Fruit fly (Drosophila melanogaster): ENCODE results near the gene CG14621.

CG14621 gene

DNA sequence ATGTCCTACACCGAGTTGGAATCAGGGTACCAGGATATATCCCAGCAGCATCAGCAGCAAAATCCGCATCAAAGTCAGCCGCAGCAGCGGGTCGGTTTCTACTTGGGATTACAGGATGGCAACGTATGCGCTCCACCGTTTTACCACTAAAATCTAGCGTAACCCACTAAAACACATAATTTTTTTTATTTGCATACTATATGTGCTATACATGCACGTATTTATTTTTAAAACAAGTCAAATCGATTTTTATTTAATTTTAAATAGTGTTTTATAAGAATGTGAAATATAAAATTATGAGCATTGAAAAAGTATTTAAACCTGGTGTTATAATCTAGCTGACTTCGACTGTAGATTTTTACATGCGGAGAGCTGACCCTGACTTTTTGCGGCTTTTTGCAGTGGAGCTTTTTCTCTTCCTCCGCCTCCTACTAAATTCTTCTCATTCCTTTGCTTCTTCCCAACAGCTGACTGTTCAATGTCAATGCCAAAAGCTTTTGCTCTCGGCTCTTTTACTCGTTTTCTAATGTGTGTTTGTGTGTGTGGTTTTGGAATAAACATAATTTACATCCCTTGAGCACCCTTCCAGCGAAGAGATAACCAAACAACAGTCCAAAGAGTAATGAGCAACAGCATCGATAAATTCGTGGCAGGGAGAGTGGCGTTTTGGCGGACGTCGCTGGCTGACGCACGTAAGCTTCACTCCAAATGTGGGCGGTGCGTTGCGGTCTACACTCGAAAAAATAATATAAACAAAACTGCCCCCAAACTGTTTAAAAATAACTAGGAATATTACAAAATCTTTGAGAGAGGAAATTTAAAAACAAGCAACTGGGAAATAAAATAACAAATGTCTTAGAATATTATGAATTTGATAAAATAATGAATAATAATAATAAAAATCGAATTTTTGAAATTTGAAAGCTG, 43.9 kb downstream of the CG14621 start (continued):
- no peak for TF ChIP-seq pfk (GFP tag; optimal IDR thresholded peaks at IDR 0.05)
- TF ChIP-seq CG18476 (GFP tag; optimal IDR thresholded peaks at IDR 0.05): no peak
- TF ChIP-seq Dll (GFP tag; IDR thresholded peaks at IDR 0.05; ENCODE audit: partially characterized antibody): no peak
- TF ChIP-seq sens-2 (GFP tag; IDR thresholded peaks at IDR 0.05): no peak
- no peak for TF ChIP-seq CG7987 (GFP tag; optimal IDR thresholded peaks at IDR 0.05)
- TF ChIP-seq zfh1 (GFP tag; IDR thresholded peaks at IDR 0.05): 0 out of 3 replicates have a peak, but pooled peaks have one; percentile 5
- TF ChIP-seq CG3065 (GFP tag; optimal IDR thresholded peaks at IDR 0.05): no peak
- no peak for TF ChIP-seq CG6654 (GFP tag; optimal IDR thresholded peaks at IDR 0.05)

DNA sequence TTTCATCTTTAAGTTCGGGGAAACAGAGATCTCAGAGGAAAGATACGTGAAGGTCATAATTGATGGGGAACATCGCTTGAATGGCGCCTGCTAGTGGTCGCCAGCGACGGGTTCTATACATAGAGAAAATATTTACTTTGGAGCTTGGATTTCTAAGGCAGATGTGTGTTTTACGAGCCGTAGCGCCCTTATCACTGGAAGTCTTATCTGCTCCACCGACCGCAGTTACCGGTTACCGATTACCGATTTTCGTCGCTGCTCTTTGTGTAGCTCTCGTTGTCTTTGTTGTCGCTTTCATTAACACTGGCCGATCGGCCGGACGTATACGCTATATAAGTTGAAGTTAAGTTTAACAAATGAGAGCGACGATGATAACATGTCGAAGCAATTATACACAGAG, 46.6 kb downstream of the CG14621 start:
- no peak for TF ChIP-seq usp (GFP tag; optimal IDR thresholded peaks at IDR 0.05)
- TF ChIP-seq amos (GFP tag; IDR thresholded peaks at IDR 0.05; ENCODE audit: partially characterized antibody): peak; percentile 18; the same call in 1 of the 2 replicates
- TF ChIP-seq Pdp1 (GFP tag; optimal IDR thresholded peaks at IDR 0.05): peak in 1 of 2 experiments; percentile 16
- TF ChIP-seq Xrp1 (GFP tag; IDR thresholded peaks at IDR 0.05): 0 out of 2 replicates have a peak, but pooled peaks have one; percentile 4
- peak; percentile 19 for TF ChIP-seq exex (tag; optimal IDR thresholded peaks at IDR 0.05)
- peak; percentile 55 for TF ChIP-seq mirr (GFP tag; optimal IDR thresholded peaks at IDR 0.05)
- no peak for TF ChIP-seq sr (GFP tag; IDR thresholded peaks at IDR 0.05)
- TF ChIP-seq CG2199 (GFP tag; IDR thresholded peaks at IDR 0.05): peak; percentile 89
- no peak for TF ChIP-seq ranshi (GFP tag; IDR thresholded peaks at IDR 0.05)
- TF ChIP-seq sug (tag; optimal IDR thresholded peaks at IDR 0.05): peak; percentile 55
- peak; percentile 35 for TF ChIP-seq CG12769 (tag; optimal IDR thresholded peaks at IDR 0.05)
- peak in 1 of 3 experiments; percentile 8 for TF ChIP-seq Stat92E (GFP tag; optimal IDR thresholded peaks at IDR 0.05)
- TF ChIP-seq Deaf1 (tag; optimal IDR thresholded peaks at IDR 0.05): peak; percentile 71
- TF ChIP-seq CG13894 (tag; optimal IDR thresholded peaks at IDR 0.05): peak; percentile 94
- TF ChIP-seq MBD-R2 (GFP tag; IDR thresholded peaks at IDR 0.05): no peak
- no peak for TF ChIP-seq eve (GFP tag; optimal IDR thresholded peaks at IDR 0.05)
- TF ChIP-seq grn (GFP tag; optimal IDR thresholded peaks at IDR 0.05): peak; percentile 66
- peak; percentile 36 for TF ChIP-seq CG10543 (GFP tag; optimal IDR thresholded peaks at IDR 0.05)
- TF ChIP-seq GATAe (GFP tag; conservative IDR thresholded peaks at IDR 0.05): peak; percentile 39; the same call in 1 of the 2 replicates
- TF ChIP-seq chinmo (GFP tag; IDR thresholded peaks at IDR 0.05; ENCODE audit: partially characterized antibody): 0 out of 4 replicates have a peak, but pooled peaks have one; percentile 43
- peak; percentile 71 for TF ChIP-seq CG34376 (GFP tag; optimal IDR thresholded peaks at IDR 0.05)

DNA sequence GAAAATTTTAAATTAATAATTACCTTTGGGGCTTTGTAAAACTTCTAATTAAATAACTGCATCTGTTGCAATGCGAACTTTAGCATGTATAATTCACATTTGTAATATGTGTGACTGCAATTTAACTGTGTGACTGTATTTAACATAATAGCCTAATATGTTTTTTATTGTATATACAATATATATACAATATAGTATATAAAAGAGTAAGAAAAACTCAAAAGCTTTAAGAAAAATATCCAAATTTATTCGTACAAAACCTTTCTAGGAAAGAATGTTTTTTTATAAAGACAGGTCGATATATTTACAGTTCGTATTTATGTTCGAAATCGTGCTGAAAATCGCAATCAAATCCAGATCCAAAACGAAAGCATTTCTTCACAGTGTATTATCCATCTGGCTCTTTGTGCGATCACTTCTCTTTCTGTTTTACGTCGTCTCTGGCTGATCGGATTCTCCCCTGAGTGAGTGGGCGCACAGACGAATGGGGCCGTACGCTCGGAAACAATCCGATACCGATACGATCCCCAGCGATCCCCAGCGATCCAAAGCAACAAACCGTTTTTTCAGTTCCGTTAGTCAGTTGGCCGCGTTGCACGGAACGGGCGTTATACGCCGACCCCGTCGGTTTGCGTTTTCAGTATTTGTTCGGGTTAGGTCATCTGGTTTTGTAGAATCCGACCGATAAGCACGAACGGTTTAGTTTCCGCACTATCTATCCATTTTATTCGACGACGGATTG, 47.2 kb downstream of the CG14621 start:
- peak; percentile 30 for TF ChIP-seq CG2116 (GFP tag; optimal IDR thresholded peaks at IDR 0.05)
- no peak for TF ChIP-seq sima (GFP tag; optimal IDR thresholded peaks at IDR 0.05)
- TF ChIP-seq Sox102F (GFP tag; optimal IDR thresholded peaks at IDR 0.05): peak; percentile 67
- peak; percentile 44 for TF ChIP-seq unpg (GFP tag; optimal IDR thresholded peaks at IDR 0.05)
- peak; percentile 62 for TF ChIP-seq D19A (tag; optimal IDR thresholded peaks at IDR 0.05)
- no peak for TF ChIP-seq CG4707 (GFP tag; optimal IDR thresholded peaks at IDR 0.05)
- 0 out of 3 replicates have a peak, but pooled peaks have one; percentile 36 for TF ChIP-seq ase (GFP tag; IDR thresholded peaks at IDR 0.05)
- peak; percentile 53 for TF ChIP-seq zf30C (GFP tag; optimal IDR thresholded peaks at IDR 0.05)
- peak; percentile 76 for TF ChIP-seq CG3281 (GFP tag; optimal IDR thresholded peaks at IDR 0.05)
- TF ChIP-seq ewg (GFP tag; optimal IDR thresholded peaks at IDR 0.05): peak; percentile 16
- peak; percentile 19 for TF ChIP-seq pho (GFP tag; optimal IDR thresholded peaks at IDR 0.05)
- peak; percentile 39 for TF ChIP-seq CG6813 (GFP tag; optimal IDR thresholded peaks at IDR 0.05)
- TF ChIP-seq Blimp-1 (GFP tag; optimal IDR thresholded peaks at IDR 0.05): peak; percentile 27
- peak; percentile 31; the same call in 1 of the 3 replicates for TF ChIP-seq Dbx (GFP tag; IDR thresholded peaks at IDR 0.05)
- peak; percentile 17 for TF ChIP-seq CG12942 (GFP tag; optimal IDR thresholded peaks at IDR 0.05)
- no peak for TF ChIP-seq CG6254 (GFP tag; optimal IDR thresholded peaks at IDR 0.05)
